Worm (Caenorhabditis elegans): ENCODE measurements around the gene F21D12.3.

The F21D12.3 gene

ce11 chrII:7298197-7298682 lies 25.6 kb downstream of the F21D12.3 start, which contains the start of gene puf-8:
TSS of gene puf-8 (minus strand) at chrII:7298247.
- TF ChIP-seq drap-1 (GFP tag; optimal IDR thresholded peaks at IDR 0.05) (no peak), cnd-1 (tag; optimal IDR thresholded peaks at IDR 0.05) (no peak), ces-1 (GFP tag; optimal IDR thresholded peaks at IDR 0.05) (no peak), ceh-83 (GFP tag; optimal IDR thresholded peaks at IDR 0.05) (no peak), elt-3 (tag; optimal IDR thresholded peaks at IDR 0.05) (no peak)

ce11 chrII:7295917-7296316 lies 27.9 kb downstream of the F21D12.3 start, which contains the start of gene C30G12.6:
TSS of gene C30G12.6 (minus strand) at chrII:7296017.
- TF ChIP-seq elt-1 (tag; optimal IDR thresholded peaks at IDR 0.05; ENCODE audit: borderline replicate concordance, insufficient read depth) (no peak), mep-1 (tag; optimal IDR thresholded peaks at IDR 0.05) (no peak), unc-39 (tag; optimal IDR thresholded peaks at IDR 0.05) (no peak), nhr-12 (tag; optimal IDR thresholded peaks at IDR 0.05) (no peak), nhr-76 (tag; optimal IDR thresholded peaks at IDR 0.05) (no peak), sem-2 (GFP tag; optimal IDR thresholded peaks at IDR 0.05) (no peak), cnd-1 (tag; optimal IDR thresholded peaks at IDR 0.05) (no peak), pha-4 (tag; optimal IDR thresholded peaks at IDR 0.05) (no peak), ces-1 (GFP tag; optimal IDR thresholded peaks at IDR 0.05) (no peak), unc-62 (GFP tag; optimal IDR thresholded peaks at IDR 0.05) (no peak), ceh-43 (GFP tag; optimal IDR thresholded peaks at IDR 0.05) (no peak)

- TF ChIP-seq mls-2 (tag; optimal IDR thresholded peaks at IDR 0.05) (no peak), lin-32 (GFP tag; optimal IDR thresholded peaks at IDR 0.05) (no peak), drap-1 (GFP tag; optimal IDR thresholded peaks at IDR 0.05) (no peak), lsy-2 (tag; optimal IDR thresholded peaks at IDR 0.05) (no peak), zip-8 (tag; optimal IDR thresholded peaks at IDR 0.05) (no peak), unc-120 (tag; optimal IDR thresholded peaks at IDR 0.05; ENCODE audit: poor library complexity, severe bottlenecking) (no peak), flh-1 (GFP tag; optimal IDR thresholded peaks at IDR 0.05) (no peak), nhr-237 (tag; optimal IDR thresholded peaks at IDR 0.05) (no peak), lin-13 (tag; optimal IDR thresholded peaks at IDR 0.05) (no peak), unc-62 (GFP tag; optimal IDR thresholded peaks at IDR 0.05) (no peak)
These were observed 33.8 kb downstream of the F21D12.3 start, which contains the start of gene C30G12.2 for ce11 chrII:7289923-7290476. TSS of gene C30G12.2 (plus strand) at chrII:7290426.

ce11 chrII:7287709-7288108 lies 36.1 kb downstream of the F21D12.3 start:
- peak; percentile 73 for TF ChIP-seq elt-3 (tag; optimal IDR thresholded peaks at IDR 0.05)
- TF ChIP-seq M03D4.4 (tag; optimal IDR thresholded peaks at IDR 0.05): no peak

- TF ChIP-seq hlh-1 (tag; optimal IDR thresholded peaks at IDR 0.05): no peak
- no peak for TF ChIP-seq ceh-83 (GFP tag; optimal IDR thresholded peaks at IDR 0.05)
These were observed 36.7 kb downstream of the F21D12.3 start for ce11 chrII:7287140-7287539.

ce11 chrII:7283063-7283462 lies 40.8 kb downstream of the F21D12.3 start:
- TF ChIP-seq M03D4.4 (tag; optimal IDR thresholded peaks at IDR 0.05) (no peak), ceh-83 (GFP tag; optimal IDR thresholded peaks at IDR 0.05) (no peak), mls-2 (tag; optimal IDR thresholded peaks at IDR 0.05) (no peak), mab-5 (tag; optimal IDR thresholded peaks at IDR 0.05) (no peak), unc-39 (tag; optimal IDR thresholded peaks at IDR 0.05) (no peak), lin-32 (GFP tag; optimal IDR thresholded peaks at IDR 0.05) (no peak), ham-2 (GFP tag; optimal IDR thresholded peaks at IDR 0.05) (no peak), flh-1 (GFP tag; optimal IDR thresholded peaks at IDR 0.05) (no peak), lsy-2 (tag; optimal IDR thresholded peaks at IDR 0.05) (no peak), ztf-11 (tag; optimal IDR thresholded peaks at IDR 0.05) (no peak), cnd-1 (tag; optimal IDR thresholded peaks at IDR 0.05) (no peak), elt-3 (tag; optimal IDR thresholded peaks at IDR 0.05) (no peak), unc-120 (tag; optimal IDR thresholded peaks at IDR 0.05; ENCODE audit: poor library complexity, severe bottlenecking) (no peak)

ce11 chrII:7280584-7280983 lies 43.2 kb downstream of the F21D12.3 start:
- TF ChIP-seq lin-13 (tag; optimal IDR thresholded peaks at IDR 0.05) (no peak), hlh-1 (tag; optimal IDR thresholded peaks at IDR 0.05) (no peak)
